Worm (Caenorhabditis elegans) whole organism, early embryonic: Measurements from ENCODE around the gene R07E5.7.

Experiments used
- B0310.2 ChIP-seq: sonication (generic microtip); optimal IDR thresholded peaks from 2 replicates; lab custom pipeline; 2016; ENCODE audit warnings: mild to moderate bottlenecking, missing genetic modification characterization, missing compliant biosample characterization
- F13C5.2 ChIP-seq: sonication (generic microtip); optimal IDR thresholded peaks from 2 replicates; lab custom pipeline; 2017; ENCODE audit warnings: mild to moderate bottlenecking, missing genetic modification characterization, inconsistent platforms, missing compliant biosample characterization
- aly-1 ChIP-seq: sonication (generic microtip); optimal IDR thresholded peaks from 2 replicates; lab custom pipeline; 2016; ENCODE audit warnings: missing genetic modification characterization, missing compliant biosample characterization
- ama-1 ChIP-seq: fragments of 150-350 bp; optimal IDR thresholded peaks from 2 replicates; lab custom pipeline; 2014
- ceh-13 ChIP-seq: fragments of 200-800 bp; sonication (Bioruptor generic); optimal IDR thresholded peaks from 2 replicates; lab custom pipeline; 2018; ENCODE audit warnings: mild to moderate bottlenecking, missing genetic modification characterization, missing compliant biosample characterization
- ceh-36 ChIP-seq: sonication (generic microtip); optimal IDR thresholded peaks from 2 replicates; lab custom pipeline; 2016; ENCODE audit warnings: missing genetic modification characterization, inconsistent platforms, missing compliant biosample characterization
- ets-7 ChIP-seq: sonication (generic microtip); optimal IDR thresholded peaks from 2 replicates; lab custom pipeline; 2016; ENCODE audit warnings: missing genotype, missing genetic modification characterization, missing compliant biosample characterization
- flt-1 ChIP-seq: fragments of 200-800 bp; sonication (Bioruptor generic); IDR thresholded peaks from 2 replicates; pipeline ENCODE4 v1.3.6; 2022; ENCODE audit warnings: missing genetic modification characterization, missing compliant biosample characterization
- hmbx-1 ChIP-seq: sonication (generic microtip); optimal IDR thresholded peaks from 2 replicates; lab custom pipeline; 2016; ENCODE audit warnings: mild to moderate bottlenecking, missing genetic modification characterization, missing compliant biosample characterization
- hmg-4 ChIP-seq: fragments of 200-800 bp; sonication (Bioruptor generic); optimal IDR thresholded peaks from 2 replicates; lab custom pipeline; 2018; ENCODE audit warnings: mild to moderate bottlenecking, missing genetic modification characterization, missing compliant biosample characterization
- hnd-1 ChIP-seq: sonication (generic microtip); optimal IDR thresholded peaks from 2 replicates; lab custom pipeline; 2016; ENCODE audit warnings: missing genetic modification characterization, missing compliant biosample characterization
- pes-1 ChIP-seq: fragments of 200-800 bp; sonication (Bioruptor generic); IDR thresholded peaks from 2 replicates; pipeline ENCODE4 v1.3.6; 2022; ENCODE audit warnings: missing genetic modification reagents, missing genetic modification characterization, missing compliant biosample characterization
- scrt-1 ChIP-seq: fragments of 200-800 bp; sonication (Bioruptor generic); IDR thresholded peaks from 2 replicates; pipeline ENCODE4 v1.3.6; 2022; ENCODE audit warnings: missing genetic modification characterization, missing compliant biosample characterization
- sea-1 ChIP-seq: fragments of 200-800 bp; sonication (Bioruptor generic); conservative IDR thresholded peaks from 2 replicates; pipeline ENCODE4 v1.3.6; 2022; ENCODE audit warnings: missing genetic modification characterization, missing compliant biosample characterization
- tbx-11 ChIP-seq: fragments of 200-800 bp; sonication (Bioruptor generic); IDR thresholded peaks from 2 replicates; pipeline ENCODE4 v1.3.6; 2022; ENCODE audit warnings: missing genetic modification characterization, missing compliant biosample characterization
- tbx-37 ChIP-seq: fragments of 200-800 bp; sonication (Bioruptor generic); conservative IDR thresholded peaks from 2 replicates; pipeline ENCODE4 v1.3.6; 2022; ENCODE audit warnings: missing genetic modification reagents, missing genetic modification characterization, missing compliant biosample characterization
- tra-4 ChIP-seq: sonication (generic microtip); optimal IDR thresholded peaks from 2 replicates; lab custom pipeline; 2017; ENCODE audit warnings: missing genetic modification characterization, missing compliant biosample characterization

Gene R07E5.7

DNA sequence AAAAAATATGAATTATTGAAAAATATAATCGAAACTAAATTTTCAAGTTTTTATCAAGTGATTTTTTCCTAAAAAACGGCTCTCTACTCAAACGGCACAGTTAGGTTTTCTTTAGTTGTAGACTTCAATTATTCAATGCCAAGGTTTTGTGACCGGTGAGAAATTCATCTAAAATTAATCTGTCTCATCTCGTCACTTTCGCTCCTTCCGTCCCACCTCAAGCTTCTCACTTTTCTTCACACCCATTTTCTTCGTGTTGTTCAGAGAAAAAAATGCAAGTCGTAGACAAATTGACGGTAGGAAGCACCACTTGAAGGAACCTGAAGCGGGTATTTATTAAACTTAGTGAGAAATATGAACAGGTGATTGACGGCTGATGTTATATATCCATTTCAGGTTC, 27.6 kb downstream of the R07E5.7 start:
- TF ChIP-seq B0310.2 (tag; lab: Kevin White, UChicago) (no peak), sea-1 (no peak), ets-7 (tag; lab: Kevin White, UChicago) (no peak), ceh-36 (tag; lab: Kevin White, UChicago) (no peak), tbx-11 (GFP tag; lab: Robert Waterston, UW) (no peak), tra-4 (tag; lab: Kevin White, UChicago) (no peak), ceh-13 (GFP tag; lab: Kevin White, UChicago) (no peak), hmbx-1 (tag; lab: Kevin White, UChicago) (no peak), F13C5.2 (tag; lab: Kevin White, UChicago) (no peak), flt-1 (no peak), pes-1 (no peak), hmg-4 (GFP tag; lab: Kevin White, UChicago) (no peak), ama-1 (lab: Kevin White, UChicago) (no peak), tbx-37 (no peak)

DNA sequence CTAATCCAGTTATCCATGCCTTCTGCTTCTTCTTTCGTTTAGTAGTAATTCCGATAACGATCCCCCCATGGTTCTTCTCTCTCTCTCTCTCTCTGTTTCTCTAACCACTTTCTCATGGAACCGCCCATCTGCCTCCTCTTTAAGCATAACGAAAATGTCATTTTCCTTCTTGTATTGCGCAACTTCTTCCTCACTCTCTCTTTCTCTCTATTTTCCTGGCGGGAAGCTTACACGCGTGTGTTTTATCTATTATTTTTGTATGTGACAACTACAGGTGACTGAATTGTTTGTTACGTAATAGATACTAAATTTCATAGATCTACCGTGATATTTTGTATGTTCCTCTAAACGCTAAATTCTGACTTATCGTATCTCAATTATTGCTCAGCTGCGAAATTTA, 28.5 kb downstream of the R07E5.7 start:
- TF ChIP-seq tra-4 (tag; lab: Kevin White, UChicago) (no peak), ets-7 (tag; lab: Kevin White, UChicago) (no peak), flt-1 (no peak), F13C5.2 (tag; lab: Kevin White, UChicago) (no peak), pes-1 (no peak)

DNA sequence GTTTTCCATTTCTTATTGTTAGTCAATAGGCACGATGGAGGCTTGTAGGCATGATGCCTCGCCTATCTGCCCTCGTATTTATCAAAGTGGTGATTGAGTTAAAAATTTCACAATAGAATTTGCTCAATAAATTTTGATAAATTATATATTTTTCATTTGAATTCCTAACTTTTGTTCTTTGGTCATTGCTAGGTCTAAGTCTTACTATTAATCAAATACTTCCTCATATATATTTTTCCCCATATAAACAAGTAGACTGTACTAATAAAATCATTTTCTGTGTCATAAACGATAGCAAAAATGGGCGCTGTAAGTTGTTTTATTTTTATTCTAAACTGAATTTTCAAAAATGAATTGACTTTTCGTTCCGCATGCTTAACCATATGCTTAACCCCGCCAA, 34.5 kb downstream of the R07E5.7 start, which contains the start of gene pals-28:
pals-28 (plus strand) TSS at position 301 of the 400 bp plus-strand sequence.
- TF ChIP-seq tbx-37 (no peak), hmbx-1 (tag; lab: Kevin White, UChicago) (no peak), ets-7 (tag; lab: Kevin White, UChicago) (no peak), B0310.2 (tag; lab: Kevin White, UChicago) (no peak), flt-1 (no peak), tra-4 (tag; lab: Kevin White, UChicago) (no peak), aly-1 (tag; lab: Kevin White, UChicago) (no peak), ama-1 (lab: Kevin White, UChicago) (no peak), sea-1 (no peak), hnd-1 (no peak), hmg-4 (GFP tag; lab: Kevin White, UChicago) (no peak), ceh-36 (tag; lab: Kevin White, UChicago) (no peak), ceh-13 (GFP tag; lab: Kevin White, UChicago) (no peak)

DNA sequence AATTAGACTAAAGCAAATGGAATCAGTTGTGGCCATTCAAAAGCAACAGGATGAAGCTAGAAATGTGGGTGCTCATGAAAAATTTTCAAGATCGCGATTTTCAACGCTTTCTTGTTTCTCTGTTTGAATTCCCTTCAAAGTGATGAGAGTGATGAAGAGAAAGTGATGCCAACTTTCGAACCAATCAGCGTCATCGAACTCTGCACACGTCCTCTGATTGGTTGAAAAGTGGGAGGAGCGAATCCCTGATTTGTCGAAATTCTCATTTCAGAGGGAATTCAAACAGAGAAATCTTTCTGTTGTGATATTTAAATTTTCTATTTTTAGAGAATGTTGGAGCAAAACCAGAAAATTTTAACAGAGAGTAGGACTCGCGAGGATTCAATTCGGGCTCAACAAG, 36.8 kb downstream of the R07E5.7 start:
- TF ChIP-seq scrt-1 (GFP tag; lab: Robert Waterston, UW) (no peak), ceh-13 (GFP tag; lab: Kevin White, UChicago) (no peak), flt-1 (no peak), F13C5.2 (tag; lab: Kevin White, UChicago) (no peak), hmbx-1 (tag; lab: Kevin White, UChicago) (no peak), hnd-1 (no peak), tbx-37 (no peak), sea-1 (no peak), tra-4 (tag; lab: Kevin White, UChicago) (no peak), ama-1 (lab: Kevin White, UChicago) (no peak), ceh-36 (tag; lab: Kevin White, UChicago) (no peak), ets-7 (tag; lab: Kevin White, UChicago) (no peak), pes-1 (no peak), aly-1 (tag; lab: Kevin White, UChicago) (no peak), tbx-11 (GFP tag; lab: Robert Waterston, UW) (no peak), hmg-4 (GFP tag; lab: Kevin White, UChicago) (no peak), B0310.2 (tag; lab: Kevin White, UChicago) (no peak)

DNA sequence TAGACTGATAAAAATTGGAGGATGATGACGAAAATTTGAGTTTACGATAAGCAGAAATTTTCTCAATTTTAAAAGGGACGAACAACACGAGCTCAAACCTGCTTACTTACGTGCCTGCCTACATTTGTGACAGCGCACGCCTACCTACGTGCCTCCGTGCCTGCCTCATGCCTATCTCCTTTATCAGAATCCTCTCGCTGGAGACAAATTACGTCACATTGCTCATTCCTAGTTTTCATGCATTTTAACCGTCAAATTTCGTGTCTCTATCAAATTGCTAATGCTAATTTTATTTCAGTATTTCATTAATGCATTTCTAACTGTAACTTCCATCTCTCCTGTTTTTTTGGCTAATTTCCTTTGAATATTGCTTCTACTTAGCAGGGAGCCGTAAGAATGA, 37.6 kb downstream of the R07E5.7 start, which contains the start of gene pals-27:
pals-27 (plus strand) TSS at position 301 of the 400 bp plus-strand sequence.
- TF ChIP-seq tbx-37 = no peak
- TF ChIP-seq hmbx-1 (tag; lab: Kevin White, UChicago) = no peak
- TF ChIP-seq aly-1 (tag; lab: Kevin White, UChicago) = no peak
- TF ChIP-seq ceh-36 (tag; lab: Kevin White, UChicago) = no peak
- TF ChIP-seq sea-1 = no peak
- TF ChIP-seq scrt-1 (GFP tag; lab: Robert Waterston, UW) = no peak
- TF ChIP-seq tbx-11 (GFP tag; lab: Robert Waterston, UW) = no peak
- TF ChIP-seq hmg-4 (GFP tag; lab: Kevin White, UChicago) = no peak
- no peak for TF ChIP-seq hnd-1
- TF ChIP-seq ama-1 (lab: Kevin White, UChicago) = no peak
- TF ChIP-seq tra-4 (tag; lab: Kevin White, UChicago) = no peak

DNA sequence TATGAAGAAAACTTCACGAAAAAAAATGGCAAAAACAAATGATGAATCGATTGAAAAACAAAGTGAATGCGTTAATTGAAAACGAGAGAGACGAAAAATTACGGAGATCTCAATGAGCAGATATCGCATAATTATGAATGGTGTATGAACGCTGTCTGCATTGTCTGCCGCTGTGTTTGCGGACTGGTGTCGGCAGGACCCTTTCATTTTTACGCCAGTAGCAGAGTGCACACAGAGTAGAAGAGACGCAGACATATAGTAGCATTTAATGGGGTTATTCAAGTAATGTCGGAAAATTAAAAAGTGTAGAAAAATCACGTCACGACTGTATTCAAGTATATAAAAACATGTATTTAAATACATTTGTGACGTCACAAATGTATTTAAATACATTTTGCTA, 38.1 kb downstream of the R07E5.7 start:
- TF ChIP-seq F13C5.2 (tag; lab: Kevin White, UChicago) (peak; percentile 11), pes-1 (no peak)

DNA sequence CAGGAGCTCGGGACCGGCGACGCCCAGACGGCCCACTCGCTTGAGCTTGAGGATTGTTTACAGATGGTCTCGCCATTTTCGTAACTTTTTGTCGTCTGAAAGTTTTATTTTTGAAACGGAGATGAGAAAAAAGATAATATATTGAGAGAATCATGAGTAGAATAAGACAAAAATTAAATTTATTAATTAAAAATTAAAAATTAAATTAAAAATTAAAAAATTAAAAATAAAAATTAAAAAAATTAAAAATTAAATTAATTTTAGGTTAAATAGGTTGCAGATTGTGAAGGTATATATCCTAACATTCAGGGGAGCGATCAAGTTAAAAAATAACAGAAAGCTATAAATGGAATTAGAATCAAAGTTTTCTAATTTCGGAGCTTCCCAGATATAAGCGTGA, 39.2 kb downstream of the R07E5.7 start, which contains the start of gene B0284.3:
B0284.3 (minus strand) TSS at position 101 of the 400 bp plus-strand sequence.
- TF ChIP-seq scrt-1 (GFP tag; lab: Robert Waterston, UW) (no peak), flt-1 (no peak), tbx-11 (GFP tag; lab: Robert Waterston, UW) (no peak), ama-1 (lab: Kevin White, UChicago) (no peak), F13C5.2 (tag; lab: Kevin White, UChicago) (no peak), tbx-37 (no peak), ets-7 (tag; lab: Kevin White, UChicago) (no peak), hmbx-1 (tag; lab: Kevin White, UChicago) (no peak), aly-1 (tag; lab: Kevin White, UChicago) (no peak), hnd-1 (no peak), pes-1 (no peak), sea-1 (no peak), tra-4 (tag; lab: Kevin White, UChicago) (no peak)
